Fruit fly (Drosophila melanogaster): ENCODE data around the gene Eogt.
A peak's percentile ranks its signal among the peaks of the same experiment; 100 is the strongest.

Gene Eogt

dm6 chr2L:2390589-2390988, 9.7 kb downstream of the Eogt start, which contains the start of gene CG43750:
CG43750 (minus strand) TSS chr2L:2390689.
- TF ChIP-seq Hmr (GFP tag; optimal IDR thresholded peaks at IDR 0.05) = no peak
- no peak for TF ChIP-seq CG31365 (tag; optimal IDR thresholded peaks at IDR 0.05)
- TF ChIP-seq crp (GFP tag; optimal IDR thresholded peaks at IDR 0.05) = no peak
- no peak for TF ChIP-seq CG2199 (GFP tag; IDR thresholded peaks at IDR 0.05)
- no peak for TF ChIP-seq fd102C (GFP tag; optimal IDR thresholded peaks at IDR 0.05)
- no peak for TF ChIP-seq CG12659 (GFP tag; optimal IDR thresholded peaks at IDR 0.05)
- no peak for TF ChIP-seq pho (GFP tag; optimal IDR thresholded peaks at IDR 0.05)
- TF ChIP-seq CG12071 (GFP tag; optimal IDR thresholded peaks at IDR 0.05) = no peak
- no peak for TF ChIP-seq CG17829 (tag; optimal IDR thresholded peaks at IDR 0.05)
- TF ChIP-seq sim (GFP tag; IDR thresholded peaks at IDR 0.05) = no peak
- TF ChIP-seq CG12391 (tag; optimal IDR thresholded peaks at IDR 0.05) = no peak

- TF ChIP-seq CG1832 (GFP tag; optimal IDR thresholded peaks at IDR 0.05) = no peak
- no peak for TF ChIP-seq CG2712 (tag; optimal IDR thresholded peaks at IDR 0.05)
- TF ChIP-seq lab (GFP tag; optimal IDR thresholded peaks at IDR 0.05) = peak; percentile 16
- TF ChIP-seq Dbx (GFP tag; IDR thresholded peaks at IDR 0.05) = no peak
- no peak for TF ChIP-seq Hr39 (optimal IDR thresholded peaks at IDR 0.05)
- no peak for TF ChIP-seq E2f1 (GFP tag; IDR thresholded peaks at IDR 0.05)
- no peak for TF ChIP-seq CG6791 (GFP tag; IDR thresholded peaks at IDR 0.05; ENCODE audit: partially characterized antibody)
- 0 out of 2 replicates have a peak, but pooled peaks have one; percentile 7 for TF ChIP-seq Lim3 (GFP tag; IDR thresholded peaks at IDR 0.05)
- TF ChIP-seq Nf-YC (tag; optimal IDR thresholded peaks at IDR 0.05) = peak; percentile 87
- TF ChIP-seq pb (GFP tag; optimal IDR thresholded peaks at IDR 0.05) = no peak
- no peak for TF ChIP-seq CG18476 (GFP tag; optimal IDR thresholded peaks at IDR 0.05)
- TF ChIP-seq CHES-1-like (GFP tag; optimal IDR thresholded peaks at IDR 0.05) = no peak
- no peak for TF ChIP-seq CG12391 (tag; optimal IDR thresholded peaks at IDR 0.05)
- no peak for TF ChIP-seq corto (GFP tag; optimal IDR thresholded peaks at IDR 0.05)
- no peak for TF ChIP-seq Scr (GFP tag; IDR thresholded peaks at IDR 0.05; ENCODE audit: partially characterized antibody)
- TF ChIP-seq lov (optimal IDR thresholded peaks at IDR 0.05) = no peak
- TF ChIP-seq lov (GFP tag; IDR thresholded peaks at IDR 0.05) = no peak
- TF ChIP-seq Mes4 (GFP tag; optimal IDR thresholded peaks at IDR 0.05) = no peak
- TF ChIP-seq CG8924 (tag; optimal IDR thresholded peaks at IDR 0.05) = no peak
- no peak for TF ChIP-seq CG4424 (GFP tag; optimal IDR thresholded peaks at IDR 0.05)
- peak; percentile 78 for TF ChIP-seq Nf-YB (GFP tag; optimal IDR thresholded peaks at IDR 0.05)
- TF ChIP-seq al (GFP tag; IDR thresholded peaks at IDR 0.05) = no peak
- peak; percentile 12 for TF ChIP-seq Deaf1 (tag; optimal IDR thresholded peaks at IDR 0.05)
- TF ChIP-seq CG2129 (GFP tag; IDR thresholded peaks at IDR 0.05; ENCODE audit: partially characterized antibody) = no peak
- TF ChIP-seq B-H2 (GFP tag; optimal IDR thresholded peaks at IDR 0.05) = no peak
Measured at dm6 chr2L:2391321-2391720, 10.4 kb downstream of the Eogt start, which contains the start of gene CG46448. CG46448 (plus strand) TSS chr2L:2391660.

- no peak for TF ChIP-seq CG34422 (GFP tag; IDR thresholded peaks at IDR 0.05)
- TF ChIP-seq sens (GFP tag) = peak; percentile 6
- no peak for TF ChIP-seq Camta (GFP tag; optimal IDR thresholded peaks at IDR 0.05)
- no peak for TF ChIP-seq sqz (GFP tag; optimal IDR thresholded peaks at IDR 0.05)
- TF ChIP-seq Dip3 (GFP tag; optimal IDR thresholded peaks at IDR 0.05) = no peak
- TF ChIP-seq CG1792 (GFP tag; optimal IDR thresholded peaks at IDR 0.05) = no peak
- no peak for TF ChIP-seq TFAM (GFP tag; optimal IDR thresholded peaks at IDR 0.05)
- no peak for TF ChIP-seq CG4854 (GFP tag; optimal IDR thresholded peaks at IDR 0.05)
- peak in 1 of 2 experiments; percentile 6 for TF ChIP-seq Hr51 (GFP tag; optimal IDR thresholded peaks at IDR 0.05)
- TF ChIP-seq CG4282 (GFP tag; optimal IDR thresholded peaks at IDR 0.05) = no peak
- no peak for TF ChIP-seq Nf-YA (GFP tag; IDR thresholded peaks at IDR 0.05)
- TF ChIP-seq CG5180 (GFP tag; optimal IDR thresholded peaks at IDR 0.05) = no peak
- no peak for TF ChIP-seq HmgZ (tag; optimal IDR thresholded peaks at IDR 0.05)
- TF ChIP-seq cato (GFP tag; optimal IDR thresholded peaks at IDR 0.05; ENCODE audit: borderline replicate concordance) = no peak
- no peak for TF ChIP-seq CG7357 (GFP tag; IDR thresholded peaks at IDR 0.05)
- TF ChIP-seq ems (GFP tag; optimal IDR thresholded peaks at IDR 0.05) = no peak
- peak; percentile 35 for TF ChIP-seq lab (GFP tag; optimal IDR thresholded peaks at IDR 0.05)
Measured at dm6 chr2L:2394872-2395271, 14.0 kb downstream of the Eogt start.

Measured in whole organism, embryonic.